Worm (Caenorhabditis elegans) whole organism, mixed stage, embryonic: ENCODE results near the gene nlp-71.

ENCODE experiments used
- M03D4.4 ChIP-seq: sonication (generic microtip); optimal IDR thresholded peaks from 2 replicates; lab custom pipeline; 2017; ENCODE audit warnings: mild to moderate bottlenecking, missing genetic modification characterization, missing compliant biosample characterization
- bed-3 ChIP-seq: fragments of 200-800 bp; sonication (Bioruptor generic); optimal IDR thresholded peaks from 3 replicates; lab custom pipeline; 2018; ENCODE audit warnings: mild to moderate bottlenecking, missing genetic modification characterization, moderate library complexity, missing compliant biosample characterization
- blmp-1 ChIP-seq: fragments of 150-350 bp; optimal IDR thresholded peaks from 2 replicates; lab custom pipeline; 2014; ENCODE audit warnings: missing biosample characterization, missing genetic modification characterization
- ceh-39 ChIP-seq: fragments of 150-350 bp; optimal IDR thresholded peaks from 2 replicates; lab custom pipeline; 2014; ENCODE audit warnings: missing biosample characterization, missing genetic modification characterization
- ceh-83 ChIP-seq: fragments of 200-800 bp; sonication (Bioruptor generic); optimal IDR thresholded peaks from 2 replicates; lab custom pipeline; 2018; ENCODE audit warnings: mild to moderate bottlenecking, missing genetic modification characterization, missing compliant biosample characterization
- ces-1 ChIP-seq: fragments of 150-350 bp; optimal IDR thresholded peaks from 2 replicates; lab custom pipeline; 2014; ENCODE audit warnings: missing biosample characterization, missing genetic modification reagents, missing genetic modification characterization
- cnd-1 ChIP-seq: fragments of 200-800 bp; sonication (Bioruptor generic); optimal IDR thresholded peaks from 2 replicates; lab custom pipeline; 2018; ENCODE audit warnings: mild to moderate bottlenecking, missing genetic modification characterization, missing compliant biosample characterization
- drap-1 ChIP-seq: fragments of 200-800 bp; sonication (Bioruptor generic); optimal IDR thresholded peaks from 3 replicates; lab custom pipeline; 2018; ENCODE audit warnings: mild to moderate bottlenecking, missing genetic modification characterization, missing compliant biosample characterization
- elt-1 ChIP-seq: sonication (generic microtip); optimal IDR thresholded peaks from 2 replicates; lab custom pipeline; 2017; ENCODE audit warnings: missing genetic modification characterization, mild to moderate bottlenecking, missing compliant biosample characterization, antibody characterized with exemption, moderate library complexity, borderline replicate concordance; ENCODE audit not compliant: insufficient read depth
- elt-3 ChIP-seq: fragments of 150-350 bp; optimal IDR thresholded peaks from 2 replicates; lab custom pipeline; 2014; ENCODE audit warnings: missing biosample characterization, missing genetic modification characterization
- flh-1 ChIP-seq: fragments of 200-800 bp; sonication (Bioruptor generic); optimal IDR thresholded peaks from 2 replicates; lab custom pipeline; 2018; ENCODE audit warnings: mild to moderate bottlenecking, missing genetic modification characterization, moderate library complexity, missing compliant biosample characterization
- ham-2 ChIP-seq: fragments of 200-800 bp; sonication (Bioruptor generic); optimal IDR thresholded peaks from 2 replicates; lab custom pipeline; 2018; ENCODE audit warnings: mild to moderate bottlenecking, missing genetic modification characterization, missing compliant biosample characterization
- hlh-1 ChIP-seq: fragments of 150-350 bp; optimal IDR thresholded peaks from 2 replicates; lab custom pipeline; 2014; ENCODE audit warnings: missing biosample characterization, missing genetic modification reagents, missing genetic modification characterization
- lin-13 ChIP-seq: fragments of 150-350 bp; optimal IDR thresholded peaks from 2 replicates; lab custom pipeline; 2014; ENCODE audit warnings: missing biosample characterization, missing genetic modification characterization
- lin-32 ChIP-seq: fragments of 200-800 bp; sonication (Bioruptor generic); optimal IDR thresholded peaks from 2 replicates; lab custom pipeline; 2018; ENCODE audit warnings: mild to moderate bottlenecking, missing genetic modification characterization, missing compliant biosample characterization
- lsy-2 ChIP-seq: fragments of 150-350 bp; optimal IDR thresholded peaks from 2 replicates; lab custom pipeline; 2014; ENCODE audit warnings: missing biosample characterization, missing genetic modification characterization
- mab-5 ChIP-seq: fragments of 150-350 bp; optimal IDR thresholded peaks from 2 replicates; lab custom pipeline; 2014; ENCODE audit warnings: missing biosample characterization, missing genetic modification characterization
- mep-1 ChIP-seq: fragments of 150-350 bp; optimal IDR thresholded peaks from 2 replicates; lab custom pipeline; 2017; ENCODE audit warnings: missing biosample characterization, missing genetic modification reagents, missing genetic modification characterization, inconsistent platforms
- mls-2 ChIP-seq: sonication (generic microtip); optimal IDR thresholded peaks from 2 replicates; lab custom pipeline; 2016; ENCODE audit warnings: mild to moderate bottlenecking, missing genetic modification characterization, moderate library complexity, missing compliant biosample characterization
- nhr-2 ChIP-seq: fragments of 150-350 bp; optimal IDR thresholded peaks from 2 replicates; lab custom pipeline; 2014; ENCODE audit warnings: missing biosample characterization, missing genetic modification characterization
- nhr-237 ChIP-seq: fragments of 150-350 bp; optimal IDR thresholded peaks from 2 replicates; lab custom pipeline; 2014; ENCODE audit warnings: missing biosample characterization, missing genetic modification characterization
- pha-4 ChIP-seq: fragments of 150-350 bp; optimal IDR thresholded peaks from 2 replicates; lab custom pipeline; 2018; ENCODE audit warnings: missing biosample characterization, missing genetic modification reagents, missing genetic modification characterization
- sem-2 ChIP-seq: fragments of 200-800 bp; sonication (Bioruptor generic); optimal IDR thresholded peaks from 2 replicates; lab custom pipeline; 2018; ENCODE audit warnings: mild to moderate bottlenecking, missing genetic modification characterization, missing compliant biosample characterization
- snpc-4 ChIP-seq: fragments of 150-350 bp; optimal IDR thresholded peaks from 2 replicates; lab custom pipeline; 2014; ENCODE audit warnings: missing biosample characterization, missing genetic modification characterization
- sptf-1 ChIP-seq: sonication (generic microtip); optimal IDR thresholded peaks from 2 replicates; lab custom pipeline; 2017; ENCODE audit warnings: mild to moderate bottlenecking, missing genetic modification characterization, moderate library complexity, missing compliant biosample characterization
- tbx-8 ChIP-seq: fragments of 200-800 bp; sonication (Bioruptor generic); optimal IDR thresholded peaks from 2 replicates; lab custom pipeline; 2018; ENCODE audit warnings: mild to moderate bottlenecking, missing genetic modification characterization, moderate library complexity, missing compliant biosample characterization
- unc-39 ChIP-seq: fragments of 150-350 bp; optimal IDR thresholded peaks from 2 replicates; lab custom pipeline; 2014; ENCODE audit warnings: missing biosample characterization, missing genetic modification characterization
- zip-8 ChIP-seq: fragments of 150-350 bp; optimal IDR thresholded peaks from 2 replicates; lab custom pipeline; 2014; ENCODE audit warnings: missing biosample characterization, missing genetic modification characterization
- ztf-11 ChIP-seq: fragments of 150-350 bp; optimal IDR thresholded peaks from 2 replicates; lab custom pipeline; 2014; ENCODE audit warnings: missing biosample characterization, missing genetic modification characterization

Gene nlp-71

ce11 chrIV:6417612-6418011, 4.2 kb upstream of the nlp-71 start:
- TF ChIP-seq pha-4 (tag; lab: Kevin White, UChicago): no peak
- no peak for TF ChIP-seq nhr-2 (tag; lab: Kevin White, UChicago)
- no peak for TF ChIP-seq cnd-1 (tag; lab: Kevin White, UChicago)
- TF ChIP-seq hlh-1 (tag; lab: Kevin White, UChicago): no peak
- no peak for TF ChIP-seq ces-1 (GFP tag; lab: Kevin White, UChicago)
- no peak for TF ChIP-seq tbx-8 (GFP tag; lab: Kevin White, UChicago)
- no peak for TF ChIP-seq elt-1 (tag; lab: Kevin White, UChicago)
- no peak for TF ChIP-seq mab-5 (tag; lab: Kevin White, UChicago)
- TF ChIP-seq M03D4.4: no peak
- TF ChIP-seq ztf-11 (tag; lab: Kevin White, UChicago): no peak
- no peak for TF ChIP-seq mep-1 (tag; lab: Kevin White, UChicago)
- no peak for TF ChIP-seq sptf-1 (tag; lab: Kevin White, UChicago)
- TF ChIP-seq drap-1 (GFP tag; lab: Kevin White, UChicago): no peak
- TF ChIP-seq mls-2: no peak
- no peak for TF ChIP-seq sem-2
- TF ChIP-seq flh-1: no peak
- no peak for TF ChIP-seq ceh-83 (GFP tag; lab: Kevin White, UChicago)
- no peak for TF ChIP-seq nhr-237 (tag; lab: Kevin White, UChicago)
- no peak for TF ChIP-seq ceh-39
- no peak for TF ChIP-seq blmp-1 (tag; lab: Kevin White, UChicago)

- TF ChIP-seq tbx-8 (GFP tag; lab: Kevin White, UChicago): no peak
- no peak for TF ChIP-seq elt-1 (tag; lab: Kevin White, UChicago)
- TF ChIP-seq blmp-1 (tag; lab: Kevin White, UChicago): no peak
- no peak for TF ChIP-seq ztf-11 (tag; lab: Kevin White, UChicago)
- TF ChIP-seq zip-8 (tag; lab: Kevin White, UChicago): no peak
Observed at ce11 chrIV:6416553-6416952, 3.2 kb upstream of the nlp-71 start, which contains the start of gene Y73B6BL.22. Gene Y73B6BL.22, minus strand, starts transcription at chrIV:6416653.

ce11 chrIV:6415149-6415548, 1.8 kb upstream of the nlp-71 start, which contains the start of gene exos-2:
Gene exos-2, plus strand, starts transcription at chrIV:6415478.
- TF ChIP-seq lin-13 (tag; lab: Kevin White, UChicago): no peak
- peak; percentile 60 for TF ChIP-seq lsy-2 (tag; lab: Kevin White, UChicago)
- peak; percentile 80 for TF ChIP-seq ces-1 (GFP tag; lab: Kevin White, UChicago)
- TF ChIP-seq nhr-237 (tag; lab: Kevin White, UChicago): peak; percentile 0
- peak; percentile 35 for TF ChIP-seq hlh-1 (tag; lab: Kevin White, UChicago)
- peak; percentile 16 for TF ChIP-seq mep-1 (tag; lab: Kevin White, UChicago)
- TF ChIP-seq mab-5 (tag; lab: Kevin White, UChicago): no peak

- no peak for TF ChIP-seq ceh-83 (GFP tag; lab: Kevin White, UChicago)
- TF ChIP-seq mab-5 (tag; lab: Kevin White, UChicago): no peak
- no peak for TF ChIP-seq M03D4.4
- TF ChIP-seq snpc-4 (tag; lab: Kevin White, UChicago): no peak
- no peak for TF ChIP-seq tbx-8 (GFP tag; lab: Kevin White, UChicago)
- no peak for TF ChIP-seq mep-1 (tag; lab: Kevin White, UChicago)
- TF ChIP-seq unc-39 (tag; lab: Kevin White, UChicago): no peak
- TF ChIP-seq ham-2 (GFP tag; lab: Kevin White, UChicago): no peak
- TF ChIP-seq lin-32: no peak
- no peak for TF ChIP-seq pha-4 (tag; lab: Kevin White, UChicago)
- TF ChIP-seq elt-3 (tag; lab: Kevin White, UChicago): no peak
- TF ChIP-seq sem-2: no peak
- no peak for TF ChIP-seq ztf-11 (tag; lab: Kevin White, UChicago)
- TF ChIP-seq blmp-1 (tag; lab: Kevin White, UChicago): no peak
- no peak for TF ChIP-seq mls-2
- TF ChIP-seq nhr-2 (tag; lab: Kevin White, UChicago): no peak
- no peak for TF ChIP-seq lin-13 (tag; lab: Kevin White, UChicago)
- TF ChIP-seq cnd-1 (tag; lab: Kevin White, UChicago): no peak
- TF ChIP-seq nhr-237 (tag; lab: Kevin White, UChicago): no peak
Observed at ce11 chrIV:6404871-6405270, 8.5 kb downstream of the nlp-71 start, which contains the start of gene srv-13. Gene srv-13, plus strand, starts transcription at chrIV:6405171.

ce11 chrIV:6403399-6403798, 10.0 kb downstream of the nlp-71 start:
- TF ChIP-seq tbx-8 (GFP tag; lab: Kevin White, UChicago) (no peak), lin-13 (tag; lab: Kevin White, UChicago) (no peak), bed-3 (GFP tag; lab: Kevin White, UChicago) (no peak), ceh-39 (no peak), sptf-1 (tag; lab: Kevin White, UChicago) (no peak), ces-1 (GFP tag; lab: Kevin White, UChicago) (no peak), elt-1 (tag; lab: Kevin White, UChicago) (no peak), mab-5 (tag; lab: Kevin White, UChicago) (no peak)
